Worm (Caenorhabditis elegans): ENCODE measurements around the gene oac-46.

DNA sequence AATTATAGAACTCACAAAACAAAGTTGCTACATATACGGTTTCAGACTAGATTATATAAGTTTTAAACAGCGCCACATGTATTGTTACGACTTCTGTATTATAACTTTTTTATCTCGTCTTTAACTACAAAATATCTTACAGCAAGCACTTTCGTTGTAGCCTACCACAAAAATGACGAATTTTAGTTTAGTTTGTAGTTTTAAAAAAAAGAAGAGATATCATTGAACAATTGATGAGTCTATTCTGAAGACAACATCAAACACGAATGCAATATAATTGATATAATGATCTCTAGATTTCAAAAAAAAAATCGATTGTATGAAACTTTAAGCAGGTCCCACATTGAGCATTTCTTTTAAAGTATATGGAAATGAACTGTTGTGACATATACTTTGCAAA lies 37.7 kb downstream of the oac-46 start:
- TF ChIP-seq snpc-4 (tag; optimal IDR thresholded peaks at IDR 0.05) (no peak), ceh-39 (tag; optimal IDR thresholded peaks at IDR 0.05) (no peak), mep-1 (tag; optimal IDR thresholded peaks at IDR 0.05) (no peak), ztf-11 (tag; optimal IDR thresholded peaks at IDR 0.05) (no peak), lsy-2 (tag; optimal IDR thresholded peaks at IDR 0.05) (no peak), lin-13 (tag; optimal IDR thresholded peaks at IDR 0.05) (no peak), ces-1 (GFP tag; optimal IDR thresholded peaks at IDR 0.05) (no peak), nhr-12 (tag; optimal IDR thresholded peaks at IDR 0.05) (no peak), unc-62 (GFP tag; optimal IDR thresholded peaks at IDR 0.05) (no peak), nhr-28 (tag; optimal IDR thresholded peaks at IDR 0.05) (no peak)

Data from whole organism, mixed stage, embryonic.